Worm (Caenorhabditis elegans): ENCODE results near the gene C56A3.4.

C56A3.4 gene

DNA sequence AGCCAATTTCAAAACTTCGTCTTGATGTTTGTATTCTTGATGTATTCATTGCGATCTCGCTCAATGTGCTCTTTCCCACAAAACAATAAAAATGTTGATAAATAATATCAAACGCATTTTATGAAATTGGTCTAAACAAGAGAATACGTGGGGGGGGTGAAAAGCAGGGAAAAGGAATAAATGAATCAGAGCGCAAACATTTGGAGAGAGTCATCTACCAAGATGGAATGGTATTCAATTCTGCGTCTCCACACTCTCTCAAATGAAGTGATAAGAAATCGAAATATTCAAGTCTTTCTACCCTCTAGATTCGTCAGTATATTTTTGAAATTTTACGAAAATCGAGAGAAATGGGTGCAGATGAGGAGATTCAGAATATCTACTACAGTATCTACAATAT is 29.1 kb upstream of the C56A3.4 start, which contains the start of gene C50B8.5:
C50B8.5 (plus strand) TSS at position 273 of the 400 bp plus-strand sequence.
- TF ChIP-seq lag-1 (GFP tag; IDR thresholded peaks at IDR 0.05) (no peak), nhr-80 (tag; optimal IDR thresholded peaks at IDR 0.05) (peak; percentile 46)

DNA sequence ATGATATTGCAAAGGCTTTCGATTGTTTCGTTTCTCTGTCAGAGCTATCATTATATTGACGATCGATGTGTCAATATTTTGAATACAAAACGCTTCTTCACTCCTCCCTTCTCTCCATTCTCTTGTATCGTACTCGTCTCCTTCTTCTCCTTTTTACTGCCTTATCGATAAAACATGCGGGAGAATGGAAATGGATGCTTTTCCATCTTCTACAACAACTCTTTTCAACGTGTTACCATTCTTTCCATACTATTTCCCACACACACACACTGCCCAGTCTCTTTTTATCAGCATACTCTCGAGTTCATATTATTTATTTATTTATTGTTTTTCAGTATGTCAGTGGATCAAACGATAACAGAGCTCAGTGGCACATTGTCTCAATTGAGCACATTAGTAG is 27.1 kb upstream of the C56A3.4 start, which contains the start of gene C50B8.6:
C50B8.6 (plus strand) TSS at position 336 of the 400 bp plus-strand sequence.
- TF ChIP-seq snpc-1.3 (tag; optimal IDR thresholded peaks at IDR 0.05; ENCODE audit: insufficient read depth) (no peak), nhr-80 (tag; optimal IDR thresholded peaks at IDR 0.05) (peak; percentile 82)

DNA sequence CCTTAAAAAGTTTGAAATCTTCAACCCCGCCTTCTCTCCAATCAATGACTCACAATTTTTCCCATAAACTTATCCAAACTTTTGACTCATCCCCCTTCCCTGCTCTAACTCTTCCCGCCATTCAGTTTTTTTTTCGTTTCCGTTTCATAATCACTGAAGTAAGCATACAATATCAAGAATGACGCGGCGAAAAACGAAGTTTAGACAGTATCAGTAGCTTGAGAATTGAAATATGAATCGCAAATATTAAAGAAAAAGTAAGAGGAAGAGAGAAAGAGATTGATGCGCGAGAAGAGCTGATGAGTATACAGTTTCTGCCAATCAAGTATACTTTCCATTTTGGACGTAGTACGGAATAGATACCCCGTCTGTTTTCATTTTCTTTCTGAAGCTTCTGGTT is 25.9 kb upstream of the C56A3.4 start:
- TF ChIP-seq nhr-80 (tag; optimal IDR thresholded peaks at IDR 0.05): peak; percentile 75
- no peak for TF ChIP-seq nfyb-1 (GFP tag; IDR thresholded peaks at IDR 0.05)

DNA sequence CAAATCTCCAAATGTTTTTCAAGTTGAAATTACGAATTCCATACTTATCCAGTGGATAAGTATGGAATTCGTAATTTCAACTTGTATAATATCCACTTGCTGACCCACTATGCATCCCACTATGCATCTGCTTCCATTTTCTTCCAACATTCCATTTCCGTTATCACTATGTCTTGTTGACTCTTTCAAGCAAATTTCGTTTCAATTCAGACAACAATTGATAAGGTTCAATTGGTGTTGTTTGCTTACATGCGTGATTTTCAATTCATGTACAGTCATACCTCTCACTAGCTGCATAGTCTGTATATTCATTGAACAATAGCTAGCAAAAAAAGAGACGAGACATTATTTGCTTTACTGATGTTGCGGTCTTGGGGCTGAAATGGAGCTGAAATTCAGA is 25.3 kb upstream of the C56A3.4 start:
- TF ChIP-seq nhr-80 (tag; optimal IDR thresholded peaks at IDR 0.05) (peak; percentile 17), somi-1 (GFP tag; optimal IDR thresholded peaks at IDR 0.05) (no peak)

DNA sequence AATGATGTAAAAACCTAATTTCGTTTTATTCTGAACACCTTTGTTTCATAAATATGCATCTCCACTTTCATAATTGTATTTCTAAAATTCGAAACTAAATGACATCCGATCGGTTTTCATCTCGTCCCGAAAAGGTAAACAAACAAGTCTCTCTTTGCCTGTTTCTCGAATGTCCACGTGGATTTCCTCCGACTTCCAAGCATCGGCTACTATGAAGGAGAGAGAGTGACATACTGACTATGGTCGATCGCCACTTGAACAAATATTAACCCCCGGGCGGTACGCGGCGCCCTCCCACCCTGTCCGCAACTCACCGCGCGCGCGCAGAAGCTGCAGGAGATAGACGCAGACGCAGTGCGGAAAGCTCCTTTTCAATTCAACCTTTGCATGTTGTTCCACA is 24.3 kb upstream of the C56A3.4 start:
- TF ChIP-seq hsf-1 (GFP tag; IDR thresholded peaks at IDR 0.05) (0 out of 2 replicates have a peak, but pooled peaks have one; percentile 9), F55B11.4 (tag; optimal IDR thresholded peaks at IDR 0.05; ENCODE audit: borderline replicate concordance, insufficient read depth) (no peak)

DNA sequence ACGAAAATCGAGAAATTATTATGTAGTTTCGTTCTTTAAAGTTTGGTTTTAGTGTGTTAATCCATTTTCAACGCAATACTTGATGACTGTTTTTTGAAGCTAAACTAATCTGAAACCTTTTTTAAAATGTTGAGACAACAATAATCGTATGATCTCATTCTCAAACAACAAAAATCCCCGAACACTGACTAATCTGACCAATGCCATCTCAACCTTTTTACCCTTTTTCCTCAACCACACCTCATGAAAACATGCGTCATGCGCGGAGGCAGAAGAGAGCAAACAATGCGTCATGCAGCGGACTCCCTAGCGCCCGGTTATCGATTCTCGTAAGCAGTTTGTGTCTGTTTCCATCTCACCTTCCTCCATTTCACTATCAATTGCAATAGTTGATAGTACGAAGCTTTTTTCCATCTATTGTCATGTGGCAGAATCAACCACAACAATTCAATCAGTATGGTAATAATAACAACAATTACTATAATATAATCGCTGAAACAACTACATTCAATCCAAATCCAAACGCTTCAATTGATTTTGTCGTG is 20.2 kb upstream of the C56A3.4 start, which contains the start of gene C50B8.4:
C50B8.4 (plus strand) TSS at position 299 of the 545 bp plus-strand sequence.
- TF ChIP-seq nhr-80 (tag; optimal IDR thresholded peaks at IDR 0.05) (peak; percentile 75), egrh-3 (GFP tag; IDR thresholded peaks at IDR 0.05) (no peak), sea-2 (GFP tag; IDR thresholded peaks at IDR 0.05) (no peak), tlf-1 (GFP tag; optimal IDR thresholded peaks at IDR 0.05) (no peak), Y53G8AR.9 (GFP tag; conservative IDR thresholded peaks at IDR 0.05) (no peak), snpc-4 (GFP tag; optimal IDR thresholded peaks at IDR 0.05) (no peak), snpc-4 (tag; optimal IDR thresholded peaks at IDR 0.05) (peak in 1 of 4 experiments; percentile 8), Y56A3A.18 (GFP tag; IDR thresholded peaks at IDR 0.05) (no peak)

DNA sequence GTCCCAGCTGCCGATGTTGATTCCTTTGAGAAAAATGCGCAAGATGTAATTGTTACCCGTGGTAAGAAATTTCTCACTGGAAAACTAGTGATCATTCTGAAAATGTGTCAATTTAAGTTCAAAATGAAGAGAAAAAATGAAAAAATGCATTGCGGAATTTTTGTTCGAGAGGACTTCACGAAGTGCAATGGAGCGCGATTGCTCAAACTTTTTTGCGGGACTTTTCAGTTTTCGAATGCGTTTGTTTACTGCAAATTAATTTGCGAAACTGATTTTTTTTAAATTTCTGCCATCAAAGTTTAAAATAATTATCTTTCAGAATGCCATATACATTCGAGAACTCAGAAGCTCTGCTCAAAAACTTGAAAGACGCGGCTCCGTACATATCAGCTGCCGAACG is 17.0 kb upstream of the C56A3.4 start, which contains the start of the genes nuaf-1 and bir-2:
nuaf-1 (minus strand) TSS at position 98 of the 400 bp plus-strand sequence.
bir-2 (plus strand) TSS at position 318 of the 400 bp plus-strand sequence.
- no peak for TF ChIP-seq madf-3 (GFP tag; IDR thresholded peaks at IDR 0.05)
- no peak for TF ChIP-seq lag-1 (GFP tag; IDR thresholded peaks at IDR 0.05)
- TF ChIP-seq egl-18 (GFP tag; IDR thresholded peaks at IDR 0.05): no peak
- TF ChIP-seq hmg-1.2 (GFP tag; IDR thresholded peaks at IDR 0.05): 0 out of 2 replicates have a peak, but pooled peaks have one; percentile 8
- TF ChIP-seq mcd-1 (GFP tag; IDR thresholded peaks at IDR 0.05): peak; percentile 94
- TF ChIP-seq ztf-6 (GFP tag; IDR thresholded peaks at IDR 0.05): no peak
- TF ChIP-seq F39B2.1 (GFP tag; IDR thresholded peaks at IDR 0.05): no peak
- TF ChIP-seq ceh-79 (tag; optimal IDR thresholded peaks at IDR 0.05): no peak
- no peak for TF ChIP-seq dpff-1 (tag; optimal IDR thresholded peaks at IDR 0.05)
- peak; percentile 63 for TF ChIP-seq madf-6 (GFP tag; IDR thresholded peaks at IDR 0.05)
- TF ChIP-seq somi-1 (GFP tag; optimal IDR thresholded peaks at IDR 0.05): no peak
- no peak for TF ChIP-seq ztf-28 (GFP tag; IDR thresholded peaks at IDR 0.05)
- TF ChIP-seq chd-7 (tag; optimal IDR thresholded peaks at IDR 0.05): no peak
- TF ChIP-seq attf-5 (GFP tag; optimal IDR thresholded peaks at IDR 0.05): peak; percentile 9
- TF ChIP-seq sea-2 (GFP tag; IDR thresholded peaks at IDR 0.05): no peak
- TF ChIP-seq Y67H2A.10 (GFP tag; conservative IDR thresholded peaks at IDR 0.05): no peak
- no peak for TF ChIP-seq egrh-3 (GFP tag; IDR thresholded peaks at IDR 0.05)
- no peak for TF ChIP-seq ztf-22 (GFP tag; optimal IDR thresholded peaks at IDR 0.05)
- no peak for TF ChIP-seq lsy-27 (tag; optimal IDR thresholded peaks at IDR 0.05; ENCODE audit: borderline replicate concordance, insufficient read depth)
- TF ChIP-seq hlh-12 (tag; optimal IDR thresholded peaks at IDR 0.05): no peak
- no peak for TF ChIP-seq Y53G8AR.9 (GFP tag; conservative IDR thresholded peaks at IDR 0.05)
- TF ChIP-seq dox-1 (GFP tag; IDR thresholded peaks at IDR 0.05): 0 out of 2 replicates have a peak, but pooled peaks have one; percentile 24
- no peak for TF ChIP-seq nfyb-1 (GFP tag; IDR thresholded peaks at IDR 0.05)
- no peak for TF ChIP-seq ets-4 (GFP tag; optimal IDR thresholded peaks at IDR 0.05)
- no peak for TF ChIP-seq nhr-179 (tag; optimal IDR thresholded peaks at IDR 0.05)
- TF ChIP-seq ceh-40 (GFP tag; IDR thresholded peaks at IDR 0.05): no peak
- peak; percentile 3 for TF ChIP-seq F23B12.7 (tag; optimal IDR thresholded peaks at IDR 0.05; ENCODE audit: insufficient read depth)
